Worm (Caenorhabditis elegans): ENCODE results near the gene ZK353.3.

ZK353.3 gene

DNA sequence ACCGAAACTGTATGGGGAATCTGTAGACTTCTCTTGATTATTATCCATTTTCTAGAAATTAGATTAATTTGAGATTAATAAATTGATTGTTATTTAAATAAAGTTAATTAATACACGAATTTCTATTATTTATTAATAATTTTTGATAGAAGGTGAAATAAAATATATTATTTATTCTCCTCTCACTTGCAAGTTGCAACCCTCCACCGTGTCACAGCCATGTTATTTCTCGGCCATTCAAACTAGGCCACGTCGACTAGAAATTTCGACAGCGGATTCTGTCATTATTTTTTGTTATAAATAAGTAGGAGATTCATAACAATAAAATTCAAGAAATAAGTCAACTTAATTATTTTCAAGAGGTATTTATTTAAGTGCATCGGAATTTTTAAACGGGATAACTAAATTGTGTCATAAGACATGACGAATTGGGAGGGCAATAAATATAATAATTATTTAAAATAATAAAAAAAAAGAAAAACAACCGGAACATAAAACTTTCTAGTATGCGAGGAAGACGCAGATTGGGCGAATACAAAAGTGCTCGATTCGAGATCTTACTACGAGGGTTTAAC, 47.9 kb downstream of the ZK353.3 start, which contains the start of gene ufbp-1:
Gene ufbp-1, minus strand, starts transcription at position 51 of the 575 bp plus-strand sequence.
- TF ChIP-seq flt-1 (GFP tag; IDR thresholded peaks at IDR 0.05) = 0 out of 2 replicates have a peak, but pooled peaks have one; percentile 23
- TF ChIP-seq med-1 (GFP tag; optimal IDR thresholded peaks at IDR 0.05; ENCODE audit: insufficient read depth) = no peak

- TF ChIP-seq T22C8.4 (GFP tag; IDR thresholded peaks at IDR 0.05) = no peak
- TF ChIP-seq klf-2 (GFP tag; conservative IDR thresholded peaks at IDR 0.05) = no peak
- no peak for TF ChIP-seq cog-1 (tag; optimal IDR thresholded peaks at IDR 0.05)
- no peak for TF ChIP-seq ztf-23 (GFP tag; IDR thresholded peaks at IDR 0.05)
Measured at ce11 chrIII:8444433-8445090, 48.8 kb downstream of the ZK353.3 start.

DNA sequence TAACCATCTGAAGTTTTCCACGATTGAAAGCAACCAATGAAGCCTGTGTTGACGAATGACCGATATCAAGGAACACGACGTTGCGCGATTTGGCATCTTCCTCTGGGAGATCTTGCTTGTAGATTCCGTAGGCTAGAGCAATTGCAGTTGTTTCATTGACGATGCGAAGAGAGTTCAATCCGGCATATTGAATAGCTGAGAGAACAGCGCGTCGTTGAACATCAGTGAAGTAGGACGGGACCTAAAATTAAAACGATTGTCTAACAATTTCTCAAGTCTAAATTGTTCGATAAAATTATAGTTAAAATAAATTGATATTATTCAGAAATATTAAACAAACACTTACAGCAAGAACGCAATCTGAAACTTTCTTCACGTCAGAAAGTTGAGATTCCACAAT, 50.3 kb downstream of the ZK353.3 start:
- no peak for TF ChIP-seq T22C8.4 (GFP tag; IDR thresholded peaks at IDR 0.05)
- no peak for TF ChIP-seq ztf-23 (GFP tag; IDR thresholded peaks at IDR 0.05)

Measured in whole organism, midembryonic.